Fruit fly (Drosophila melanogaster): Measurements from ENCODE around the gene CG9458.

DNA sequence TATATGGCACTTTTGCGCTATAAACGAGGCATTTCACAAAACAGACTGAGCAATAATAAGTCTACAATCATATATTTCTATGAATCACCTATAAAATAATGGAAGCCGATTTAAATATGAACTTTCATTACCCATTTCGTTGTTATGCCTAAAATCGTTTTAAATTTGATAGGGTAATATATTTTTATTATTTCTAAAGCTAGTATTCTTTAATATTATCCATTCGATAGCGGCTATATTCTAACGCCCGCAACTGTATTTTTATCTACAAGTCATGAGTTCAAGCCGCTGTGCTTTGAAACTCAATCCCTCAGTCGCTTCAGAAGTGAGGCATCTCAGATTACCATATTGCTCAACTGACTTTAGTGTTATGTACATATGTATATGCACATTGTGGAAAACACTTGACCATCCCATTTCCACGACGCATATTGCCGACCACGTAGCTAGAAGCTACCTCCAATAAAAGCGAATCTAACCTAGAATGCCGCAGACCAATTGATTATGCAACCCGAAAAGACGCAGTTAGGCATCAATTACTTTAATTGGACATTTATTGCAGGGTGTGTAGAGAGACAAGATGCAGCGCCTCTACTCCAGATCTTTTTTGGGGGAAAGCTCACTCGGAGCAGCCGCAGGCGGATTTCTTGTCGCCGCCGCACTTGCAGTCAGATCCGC, 36.3 kb downstream of the CG9458 start:
- no peak for TF ChIP-seq Lpt (GFP tag; optimal IDR thresholded peaks at IDR 0.05)
- no peak for TF ChIP-seq CG16779 (tag; optimal IDR thresholded peaks at IDR 0.05)
- TF ChIP-seq CG15336 (GFP tag; IDR thresholded peaks at IDR 0.05) = peak; percentile 42
- TF ChIP-seq esn (GFP tag; optimal IDR thresholded peaks at IDR 0.05) = peak; percentile 7
- no peak for TF ChIP-seq lz (GFP tag; optimal IDR thresholded peaks at IDR 0.05)
- no peak for TF ChIP-seq Eip93F (GFP tag; optimal IDR thresholded peaks at IDR 0.05)
- no peak for TF ChIP-seq CG3032 (tag; optimal IDR thresholded peaks at IDR 0.05)
- TF ChIP-seq vri (GFP tag; optimal IDR thresholded peaks at IDR 0.05) = peak; percentile 23
- peak; percentile 55 for TF ChIP-seq Eip78C (GFP tag)
- no peak for TF ChIP-seq ss (GFP tag; optimal IDR thresholded peaks at IDR 0.05)
- no peak for TF ChIP-seq fd85E (GFP tag; optimal IDR thresholded peaks at IDR 0.05)
- TF ChIP-seq Eip75B (GFP tag; optimal IDR thresholded peaks at IDR 0.05) = no peak
